Fruit fly (Drosophila melanogaster) whole organism, embryonic: ENCODE results near the gene CG5913.

Source experiments
- Ada2b ChIP-seq: fragments of 200-800 bp; sonication (Bioruptor generic); IDR thresholded peaks from 2 replicates; pipeline ENCODE4 v1.3.6; 2022; ENCODE audit warnings: missing biosample characterization, missing genetic modification characterization
- CG10267 ChIP-seq: fragments of 200-800 bp; sonication (Bioruptor generic); optimal IDR thresholded peaks from 2 replicates; lab custom pipeline; 2018; ENCODE audit warnings: missing biosample characterization, mild to moderate bottlenecking, missing genetic modification characterization, moderate library complexity
- CG10366 ChIP-seq: fragments of 200-800 bp; sonication (Bioruptor generic); IDR thresholded peaks from 2 replicates; pipeline ENCODE4 v1.3.6; 2022; ENCODE audit warnings: missing biosample characterization, missing genetic modification characterization
- CG10462 ChIP-seq: fragments of 200-800 bp; sonication (Bioruptor generic); optimal IDR thresholded peaks from 2 replicates; lab custom pipeline; 2016; ENCODE audit warnings: missing biosample characterization, missing genetic modification characterization
- CG12769 ChIP-seq: fragments of 200-800 bp; sonication (Bioruptor generic); optimal IDR thresholded peaks from 2 replicates; lab custom pipeline; 2019; ENCODE audit warnings: missing biosample characterization, mild to moderate bottlenecking, missing genetic modification characterization, moderate library complexity
- CG13287 ChIP-seq: fragments of 200-800 bp; sonication (Bioruptor generic); IDR thresholded peaks from 2 replicates; pipeline ENCODE4 v1.3.6; 2022; ENCODE audit warnings: missing biosample characterization, missing genetic modification characterization; ENCODE audit not compliant: partially characterized antibody
- CG14710 ChIP-seq: fragments of 200-800 bp; sonication (Bioruptor generic); optimal IDR thresholded peaks from 3 replicates; lab custom pipeline; 2019; ENCODE audit warnings: missing biosample characterization, mild to moderate bottlenecking, missing genetic modification characterization, moderate library complexity
- CG17912 ChIP-seq: fragments of 200-800 bp; sonication (Bioruptor generic); optimal IDR thresholded peaks from 2 replicates; lab custom pipeline; 2018; ENCODE audit warnings: missing biosample characterization, mild to moderate bottlenecking, missing genetic modification characterization
- CG2129 ChIP-seq: fragments of 200-800 bp; sonication (Bioruptor generic); IDR thresholded peaks from 2 replicates; pipeline ENCODE4 v1.3.6; 2022; ENCODE audit warnings: missing biosample characterization, missing genetic modification characterization; ENCODE audit not compliant: partially characterized antibody
- CG32772 ChIP-seq: fragments of 200-800 bp; sonication (Bioruptor generic); IDR thresholded peaks from 2 replicates; pipeline ENCODE4 v1.3.6; 2022; ENCODE audit warnings: missing biosample characterization, missing genetic modification characterization
- CG34422 ChIP-seq: fragments of 200-800 bp; sonication (Bioruptor generic); IDR thresholded peaks from 3 replicates; pipeline ENCODE4 v1.3.6; 2022; ENCODE audit warnings: missing biosample characterization, missing genetic modification characterization
- CG4328 ChIP-seq: fragments of 200-800 bp; sonication (Bioruptor generic); optimal IDR thresholded peaks from 3 replicates; lab custom pipeline; 2017; ENCODE audit warnings: missing biosample characterization, missing genetic modification reagents, missing genetic modification characterization
- CG6791 ChIP-seq: fragments of 200-800 bp; sonication (Bioruptor generic); IDR thresholded peaks from 3 replicates; pipeline ENCODE4 v1.3.6; 2022; ENCODE audit warnings: missing biosample characterization, missing genetic modification characterization; ENCODE audit not compliant: partially characterized antibody
- CG9797 ChIP-seq: fragments of 200-800 bp; sonication (Bioruptor generic); optimal IDR thresholded peaks from 3 replicates; lab custom pipeline; 2018; ENCODE audit warnings: missing biosample characterization, mild to moderate bottlenecking, missing genetic modification characterization
- Dek ChIP-seq: fragments of 200-800 bp; sonication (Bioruptor generic); optimal IDR thresholded peaks from 3 replicates; lab custom pipeline; 2019; ENCODE audit warnings: missing biosample characterization, mild to moderate bottlenecking, missing genetic modification characterization, moderate library complexity
- Dfd ChIP-seq, 2 experiments: fragments of >200 bp; optimal IDR thresholded peaks; 2 replicates each; lab custom pipeline; 2017; ENCODE audit warnings: missing biosample characterization in 2 of 2, missing genetic modification characterization in 2 of 2
- Doc2 ChIP-seq: fragments of 200-800 bp; sonication (Bioruptor generic); IDR thresholded peaks from 2 replicates; pipeline ENCODE4 v1.3.6; 2022; ENCODE audit warnings: missing biosample characterization, missing genetic modification characterization
- Dp ChIP-seq: fragments of 200-800 bp; sonication (Bioruptor generic); optimal IDR thresholded peaks from 2 replicates; lab custom pipeline; 2018; ENCODE audit warnings: missing biosample characterization, mild to moderate bottlenecking, missing genetic modification characterization, moderate library complexity
- Dref ChIP-seq: fragments of 200-800 bp; sonication (Bioruptor generic); IDR thresholded peaks from 2 replicates; pipeline ENCODE4 v1.3.6; 2022; ENCODE audit warnings: missing biosample characterization, missing genetic modification characterization
- E2f2 ChIP-seq: fragments of 200-800 bp; sonication (Bioruptor generic); IDR thresholded peaks from 2 replicates; pipeline ENCODE4 v1.3.6; 2022; ENCODE audit warnings: missing biosample characterization, missing genetic modification characterization
- Ets97D ChIP-seq: fragments of 200-800 bp; sonication (Bioruptor generic); optimal IDR thresholded peaks from 3 replicates; lab custom pipeline; 2016; ENCODE audit warnings: missing biosample characterization, missing genetic modification characterization
- Fer2 ChIP-seq: fragments of 200-800 bp; sonication (Bioruptor generic); optimal IDR thresholded peaks from 2 replicates; lab custom pipeline; 2018; ENCODE audit warnings: missing biosample characterization, mild to moderate bottlenecking, missing genetic modification characterization, moderate library complexity
- H2.0 ChIP-seq: fragments of 200-800 bp; sonication (Bioruptor generic); IDR thresholded peaks from 2 replicates; pipeline ENCODE4 v1.3.6; 2022; ENCODE audit warnings: missing biosample characterization, missing genetic modification characterization
- HLH3B ChIP-seq: fragments of 200-800 bp; sonication (Bioruptor generic); IDR thresholded peaks from 2 replicates; pipeline ENCODE4 v1.3.6; 2022; ENCODE audit warnings: missing biosample characterization, missing genetic modification characterization
- HmgZ ChIP-seq: fragments of 200-800 bp; sonication (Bioruptor generic); optimal IDR thresholded peaks from 2 replicates; lab custom pipeline; 2018; ENCODE audit warnings: missing biosample characterization, mild to moderate bottlenecking, missing genetic modification characterization
- Lhr ChIP-seq: fragments of 200-800 bp; sonication (Bioruptor generic); optimal IDR thresholded peaks from 3 replicates; lab custom pipeline; 2017; ENCODE audit warnings: mild to moderate bottlenecking, missing biosample characterization, missing genetic modification reagents, missing genetic modification characterization
- MBD-R2 ChIP-seq: fragments of 200-800 bp; sonication (Bioruptor generic); IDR thresholded peaks from 2 replicates; pipeline ENCODE4 v1.3.6; 2022; ENCODE audit warnings: missing biosample characterization, missing genetic modification characterization
- MESR4 ChIP-seq: fragments of 200-800 bp; sonication (Bioruptor generic); optimal IDR thresholded peaks from 2 replicates; lab custom pipeline; 2018; ENCODE audit warnings: missing biosample characterization, mild to moderate bottlenecking, missing genetic modification characterization, moderate library complexity
- MTF-1 ChIP-seq: fragments of 200-800 bp; sonication (Bioruptor generic); optimal IDR thresholded peaks from 2 replicates; lab custom pipeline; 2018; ENCODE audit warnings: missing biosample characterization, mild to moderate bottlenecking, missing genetic modification characterization, borderline replicate concordance
- Max ChIP-seq: fragments of 200-800 bp; sonication (Bioruptor generic); optimal IDR thresholded peaks from 2 replicates; lab custom pipeline; 2016; ENCODE audit warnings: missing biosample characterization, mild to moderate bottlenecking, missing genetic modification characterization
- Med ChIP-seq: fragments of 200-800 bp; sonication (Bioruptor generic); peaks from one replicate; lab custom pipeline; 2016; ENCODE audit warnings: missing biosample characterization, missing genetic modification characterization, mild to moderate bottlenecking, inconsistent platforms, moderate library complexity
- Myb ChIP-seq: fragments of 200-800 bp; sonication (Bioruptor generic); optimal IDR thresholded peaks from 2 replicates; lab custom pipeline; 2016; ENCODE audit warnings: missing biosample characterization, missing genetic modification characterization
- Rfx ChIP-seq: fragments of 200-800 bp; sonication (Bioruptor generic); IDR thresholded peaks from 2 replicates; pipeline ENCODE4 v1.3.6; 2022; ENCODE audit warnings: missing biosample characterization, missing genetic modification characterization
- Sry-β ChIP-seq: fragments of 200-800 bp; sonication (Bioruptor generic); optimal IDR thresholded peaks from 2 replicates; lab custom pipeline; 2018; ENCODE audit warnings: missing biosample characterization, mild to moderate bottlenecking, missing genetic modification characterization, moderate library complexity
- az2 ChIP-seq: fragments of 200-800 bp; sonication (Bioruptor generic); optimal IDR thresholded peaks from 3 replicates; lab custom pipeline; 2016; ENCODE audit warnings: missing biosample characterization, missing genetic modification characterization
- bbx ChIP-seq: fragments of 200-800 bp; sonication (Bioruptor generic); IDR thresholded peaks from 2 replicates; pipeline ENCODE4 v1.3.6; 2022; ENCODE audit warnings: missing biosample characterization, missing genetic modification characterization; ENCODE audit not compliant: partially characterized antibody
- bigmax ChIP-seq: fragments of 200-800 bp; sonication (Bioruptor generic); optimal IDR thresholded peaks from 2 replicates; lab custom pipeline; 2018; ENCODE audit warnings: missing biosample characterization, mild to moderate bottlenecking, missing genetic modification characterization
- cwo ChIP-seq: fragments of 200-800 bp; sonication (Bioruptor generic); optimal IDR thresholded peaks from 3 replicates; lab custom pipeline; 2017; ENCODE audit warnings: missing biosample characterization, missing genetic modification characterization, mild to moderate bottlenecking, moderate library complexity, missing genetic modification reagents
- gsb ChIP-seq: fragments of 200-800 bp; sonication (Bioruptor generic); IDR thresholded peaks from 2 replicates; pipeline ENCODE4 v1.3.6; 2022; ENCODE audit warnings: missing biosample characterization, missing genetic modification characterization
- her ChIP-seq: fragments of 200-800 bp; sonication (Bioruptor generic); optimal IDR thresholded peaks from 2 replicates; lab custom pipeline; 2016; ENCODE audit warnings: missing biosample characterization, missing genetic modification characterization
- insv ChIP-seq, 2 experiments: fragments of 200-800 bp; sonication (Bioruptor generic); optimal IDR thresholded peaks; 3 replicates each; lab custom pipeline; 2016 to 2018; ENCODE audit warnings: missing biosample characterization in 2 of 2, missing genetic modification characterization in 2 of 2
- lilli ChIP-seq: fragments of 200-800 bp; sonication (Bioruptor generic); optimal IDR thresholded peaks from 3 replicates; lab custom pipeline; 2016; ENCODE audit warnings: missing biosample characterization, missing genetic modification characterization
- oc ChIP-seq: fragments of 200-800 bp; sonication (Bioruptor generic); optimal IDR thresholded peaks from 2 replicates; lab custom pipeline; 2018; ENCODE audit warnings: missing biosample characterization, mild to moderate bottlenecking, missing genetic modification characterization, moderate library complexity
- org-1 ChIP-seq: fragments of 200-800 bp; sonication (Bioruptor generic); optimal IDR thresholded peaks from 2 replicates; lab custom pipeline; 2017; ENCODE audit warnings: missing biosample characterization, missing genetic modification characterization
- otp ChIP-seq: fragments of 200-800 bp; sonication (Bioruptor generic); IDR thresholded peaks from 3 replicates; pipeline ENCODE4, ENCODE4 v1.3.6; 2022; ENCODE audit warnings: missing biosample characterization, missing genetic modification characterization
- pzg ChIP-seq: fragments of 200-800 bp; sonication (Bioruptor generic); optimal IDR thresholded peaks from 3 replicates; lab custom pipeline; 2018; ENCODE audit warnings: missing biosample characterization, mild to moderate bottlenecking, missing genetic modification characterization, moderate library complexity
- sens ChIP-seq: fragments of 200-800 bp; sonication (Bioruptor generic); peaks from one replicate; lab custom pipeline; 2016; ENCODE audit warnings: missing biosample characterization, missing genetic modification characterization
- sisA ChIP-seq: fragments of 200-800 bp; sonication (Bioruptor generic); IDR thresholded peaks from 2 replicates; pipeline ENCODE4 v1.3.6; 2022; ENCODE audit warnings: missing biosample characterization, missing genetic modification characterization
- stc ChIP-seq: fragments of 200-800 bp; sonication (Bioruptor generic); IDR thresholded peaks from 2 replicates; pipeline ENCODE4 v1.3.6; 2022; ENCODE audit warnings: missing biosample characterization, missing genetic modification characterization
- unc-4 ChIP-seq: fragments of 200-800 bp; sonication (Bioruptor generic); IDR thresholded peaks from 2 replicates; pipeline ENCODE4 v1.3.6; 2022; ENCODE audit warnings: missing biosample characterization, missing genetic modification characterization; ENCODE audit not compliant: partially characterized antibody
- vvl ChIP-seq: fragments of 200-800 bp; sonication (Bioruptor generic); IDR thresholded peaks from 2 replicates; pipeline ENCODE4 v1.3.6; 2022; ENCODE audit warnings: missing biosample characterization, missing genetic modification characterization

The CG5913 gene

dm6 chr3R:25893272-25893671 is at the start of gene CG5913:
Gene CG5913 (plus strand): TSS chr3R:25893495.
- peak; percentile 20 for TF ChIP-seq sens (GFP tag; lab: Kevin White, UChicago)
- peak; percentile 84 for TF ChIP-seq pzg (GFP tag; lab: Kevin White, UChicago)
- peak; percentile 49; the same call in 1 of the 2 replicates for TF ChIP-seq bbx (GFP tag; lab: Robert Waterston, UW)
- peak; percentile 15 for TF ChIP-seq Max (GFP tag; lab: Kevin White, UChicago)
- no peak for TF ChIP-seq CG2129
- TF ChIP-seq CG13287 (GFP tag; lab: Robert Waterston, UW): peak; percentile 63; the same call in 1 of the 2 replicates
- TF ChIP-seq MTF-1 (GFP tag; lab: Kevin White, UChicago): no peak
- peak; percentile 22; the same call in 1 of the 2 replicates for TF ChIP-seq unc-4
- no peak for TF ChIP-seq H2.0 (GFP tag; lab: Robert Waterston, UW)
- TF ChIP-seq CG17912 (GFP tag; lab: Kevin White, UChicago): no peak
- no peak for TF ChIP-seq Dek
- TF ChIP-seq CG14710 (tag; lab: Kevin White, UChicago): peak; percentile 49
- TF ChIP-seq Ada2b (GFP tag; lab: Robert Waterston, UW): no peak
- TF ChIP-seq her: no peak
- 0 out of 2 replicates have a peak, but pooled peaks have one; percentile 15 for TF ChIP-seq Rfx (GFP tag; lab: Robert Waterston, UW)
- TF ChIP-seq bigmax: no peak
- no peak for TF ChIP-seq oc (tag; lab: Kevin White, UChicago)
- TF ChIP-seq Dref (GFP tag; lab: Robert Waterston, UW): 0 out of 2 replicates have a peak, but pooled peaks have one; percentile 32
- no peak for TF ChIP-seq CG10462 (GFP tag; lab: Kevin White, UChicago)
- TF ChIP-seq gsb (GFP tag; lab: Robert Waterston, UW): no peak
- TF ChIP-seq HmgZ: peak; percentile 47
- TF ChIP-seq sisA: no peak
- TF ChIP-seq org-1 (GFP tag; lab: Kevin White, UChicago): no peak
- no peak for TF ChIP-seq lilli (GFP tag; lab: Kevin White, UChicago)
- no peak for TF ChIP-seq CG10267 (tag; lab: Kevin White, UChicago)
- TF ChIP-seq Sry-β (GFP tag; lab: Kevin White, UChicago): peak; percentile 72
- TF ChIP-seq Myb (GFP tag; lab: Kevin White, UChicago): peak; percentile 77
- TF ChIP-seq cwo: no peak
- no peak for TF ChIP-seq Fer2
- peak; percentile 77 for TF ChIP-seq Med
- TF ChIP-seq stc (GFP tag; lab: Robert Waterston, UW): no peak
- peak; percentile 66 for TF ChIP-seq MESR4 (GFP tag; lab: Kevin White, UChicago)
- TF ChIP-seq Dp (GFP tag; lab: Kevin White, UChicago): peak; percentile 57
- 0 out of 3 replicates have a peak, but pooled peaks have one; percentile 25 for TF ChIP-seq CG6791 (GFP tag; lab: Robert Waterston, UW)
- 0 out of 2 replicates have a peak, but pooled peaks have one; percentile 6 for TF ChIP-seq vvl (GFP tag; lab: Robert Waterston, UW)
- no peak for TF ChIP-seq CG12769 (tag; lab: Kevin White, UChicago)
- TF ChIP-seq CG9797: peak; percentile 78
- TF ChIP-seq Ets97D (GFP tag; lab: Kevin White, UChicago): peak; percentile 71
- peak; percentile 53 for TF ChIP-seq Lhr (GFP tag; lab: Kevin White, UChicago)
- no peak for TF ChIP-seq az2 (GFP tag; lab: Kevin White, UChicago)
- TF ChIP-seq E2f2 (GFP tag; lab: Robert Waterston, UW): peak; percentile 70
- peak; percentile 21; the same call in 1 of the 3 replicates for TF ChIP-seq CG34422 (GFP tag; lab: Robert Waterston, UW)
- TF ChIP-seq CG10366 (GFP tag; lab: Robert Waterston, UW): no peak
- no peak for TF ChIP-seq Dfd (GFP tag; optimal IDR thresholded peaks at IDR 0.05; lab: Kevin White, UChicago)
- TF ChIP-seq MBD-R2 (GFP tag; lab: Robert Waterston, UW): peak; percentile 95
- no peak for TF ChIP-seq CG32772 (GFP tag; lab: Robert Waterston, UW)
- no peak for TF ChIP-seq CG4328 (GFP tag; lab: Kevin White, UChicago)
- TF ChIP-seq HLH3B (GFP tag; lab: Robert Waterston, UW): no peak
- no peak for TF ChIP-seq insv (GFP tag; optimal IDR thresholded peaks at IDR 0.05; lab: Kevin White, UChicago)
- TF ChIP-seq otp (GFP tag; lab: Robert Waterston, UW): no peak
- TF ChIP-seq Doc2 (GFP tag; lab: Robert Waterston, UW): no peak
